Worm (Caenorhabditis elegans) whole organism, midembryonic: Measurements from ENCODE around the gene srh-248.

Source experiments
- T22C8.4 ChIP-seq: fragments of 200-800 bp; sonication (Bioruptor generic); IDR thresholded peaks from 2 replicates; pipeline ENCODE4 v1.3.6; 2022; ENCODE audit warnings: missing genetic modification characterization, missing compliant biosample characterization
- cog-1 ChIP-seq: sonication (generic microtip); optimal IDR thresholded peaks from 2 replicates; lab custom pipeline; 2016; ENCODE audit warnings: missing genetic modification characterization, missing compliant biosample characterization
- flt-1 ChIP-seq: fragments of 200-800 bp; sonication (Bioruptor generic); IDR thresholded peaks from 2 replicates; pipeline ENCODE4 v1.3.6; 2022; ENCODE audit warnings: missing genetic modification characterization, missing compliant biosample characterization
- klf-2 ChIP-seq: fragments of 200-800 bp; sonication (Bioruptor generic); conservative IDR thresholded peaks from 2 replicates; pipeline ENCODE4 v1.3.6; 2022; ENCODE audit warnings: missing genetic modification reagents, missing genetic modification characterization, missing compliant biosample characterization
- med-1 ChIP-seq: sonication (generic microtip); optimal IDR thresholded peaks from 2 replicates; lab custom pipeline; 2017; ENCODE audit warnings: missing genetic modification characterization, mild to moderate bottlenecking, missing compliant biosample characterization, antibody characterized with exemption, missing genetic modification reagents; ENCODE audit not compliant: insufficient read depth
- ref-1 ChIP-seq: fragments of 200-800 bp; sonication (Bioruptor generic); conservative IDR thresholded peaks from 2 replicates; pipeline ENCODE4 v1.3.6; 2022; ENCODE audit warnings: missing genetic modification reagents, missing genetic modification characterization, missing compliant biosample characterization
- tab-1 ChIP-seq: fragments of 200-800 bp; sonication (Bioruptor generic); IDR thresholded peaks from 2 replicates; pipeline ENCODE4 v1.3.6; 2022; ENCODE audit warnings: missing genetic modification characterization, missing compliant biosample characterization
- ztf-23 ChIP-seq: fragments of 200-800 bp; sonication (Bioruptor generic); IDR thresholded peaks from 2 replicates; pipeline ENCODE4 v1.3.6; 2022; ENCODE audit warnings: missing genetic modification reagents, missing genetic modification characterization, missing compliant biosample characterization
- ztf-29 ChIP-seq: fragments of 200-800 bp; sonication (Bioruptor generic); IDR thresholded peaks from 2 replicates; pipeline ENCODE4 v1.3.6; 2022; ENCODE audit warnings: missing genetic modification reagents, missing genetic modification characterization, missing compliant biosample characterization

- TF ChIP-seq flt-1 (no peak), tab-1 (GFP tag; lab: Robert Waterston, UW) (no peak), T22C8.4 (no peak), klf-2 (no peak), ztf-23 (GFP tag; lab: Robert Waterston, UW) (no peak), ztf-29 (GFP tag; lab: Robert Waterston, UW) (no peak), ref-1 (GFP tag; lab: Robert Waterston, UW) (no peak), med-1 (GFP tag; lab: Kevin White, UChicago) (no peak), cog-1 (tag; lab: Kevin White, UChicago) (no peak)
These were observed 40.9 kb upstream of the srh-248 start, which contains the start of gene srw-120 for ce11 chrV:2996105-2996504.
